Fruit fly (Drosophila melanogaster): ENCODE results near the gene jub.

The jub gene

DNA sequence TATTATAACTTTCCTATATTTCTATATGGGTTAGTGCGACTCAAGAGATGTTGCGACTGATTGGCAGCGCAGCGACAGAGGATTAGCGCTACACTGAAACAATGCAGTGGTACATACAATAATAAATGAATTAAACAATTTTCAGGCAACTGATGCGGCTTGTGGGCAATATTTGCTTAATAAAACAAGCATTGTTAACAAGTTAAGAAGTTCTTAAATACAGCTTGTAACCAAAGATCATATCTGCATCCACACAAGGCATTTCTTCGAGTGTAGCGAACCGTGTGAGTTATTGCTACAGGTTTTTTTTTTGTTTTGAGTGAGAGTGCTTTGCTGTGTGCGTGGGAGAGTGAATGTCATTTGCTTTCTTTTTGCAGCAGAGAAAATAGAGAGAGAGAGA lies 8.8 kb upstream of the jub start (continued):
- peak; percentile 39 for TF ChIP-seq tin (GFP tag; optimal IDR thresholded peaks at IDR 0.05)
- TF ChIP-seq Sox102F (GFP tag; optimal IDR thresholded peaks at IDR 0.05), result peak; percentile 90
- TF ChIP-seq Tbp (GFP tag; optimal IDR thresholded peaks at IDR 0.05), result no peak
- TF ChIP-seq CG17359 (tag; optimal IDR thresholded peaks at IDR 0.05), result peak; percentile 84
- peak; percentile 30; the same call in 1 of the 2 replicates for TF ChIP-seq CG9215 (GFP tag; IDR thresholded peaks at IDR 0.05)
- peak; percentile 70 for TF ChIP-seq ken (GFP tag; IDR thresholded peaks at IDR 0.05)
- TF ChIP-seq CG2199 (GFP tag; IDR thresholded peaks at IDR 0.05), result no peak
- peak; percentile 71 for TF ChIP-seq wor (GFP tag; IDR thresholded peaks at IDR 0.05)
- TF ChIP-seq Sry-β (GFP tag; optimal IDR thresholded peaks at IDR 0.05), result no peak
- peak; percentile 29 for TF ChIP-seq CG13296 (GFP tag; optimal IDR thresholded peaks at IDR 0.05)
- TF ChIP-seq pnt (GFP tag; optimal IDR thresholded peaks at IDR 0.05), result peak; percentile 59
- peak; percentile 56 for TF ChIP-seq CG3407 (GFP tag; optimal IDR thresholded peaks at IDR 0.05)
- TF ChIP-seq Dip2 (GFP tag; IDR thresholded peaks at IDR 0.05), result no peak
- TF ChIP-seq twi (tag; optimal IDR thresholded peaks at IDR 0.05), result no peak
- TF ChIP-seq fu2 (GFP tag; optimal IDR thresholded peaks at IDR 0.05), result peak; percentile 64
- peak; percentile 47 for TF ChIP-seq CG8281 (tag; optimal IDR thresholded peaks at IDR 0.05)
- TF ChIP-seq btn (GFP tag; optimal IDR thresholded peaks at IDR 0.05), result peak; percentile 52
- TF ChIP-seq wek (GFP tag; optimal IDR thresholded peaks at IDR 0.05), result no peak
- TF ChIP-seq luna (GFP tag; optimal IDR thresholded peaks at IDR 0.05), result no peak
- no peak for TF ChIP-seq Doc2 (GFP tag; IDR thresholded peaks at IDR 0.05)
- TF ChIP-seq insv (GFP tag; optimal IDR thresholded peaks at IDR 0.05), result no peak
- TF ChIP-seq Xbp1 (GFP tag; optimal IDR thresholded peaks at IDR 0.05), result peak; percentile 77
- TF ChIP-seq CG15011 (GFP tag; optimal IDR thresholded peaks at IDR 0.05), result peak; percentile 15
- TF ChIP-seq peb (GFP tag; IDR thresholded peaks at IDR 0.05), result peak; percentile 50; the same call in 1 of the 2 replicates
- peak; percentile 54 for TF ChIP-seq Dek (tag; optimal IDR thresholded peaks at IDR 0.05)
- TF ChIP-seq CG30403 (GFP tag; optimal IDR thresholded peaks at IDR 0.05), result peak; percentile 81
- peak; percentile 77 for TF ChIP-seq corto (GFP tag; optimal IDR thresholded peaks at IDR 0.05)
- no peak for TF ChIP-seq Stat92E (GFP tag; optimal IDR thresholded peaks at IDR 0.05)
- peak; percentile 29 for TF ChIP-seq vfl (GFP tag; optimal IDR thresholded peaks at IDR 0.05)
- TF ChIP-seq toy (GFP tag; IDR thresholded peaks at IDR 0.05), result no peak
- TF ChIP-seq CG10321 (GFP tag; IDR thresholded peaks at IDR 0.05), result 0 out of 2 replicates have a peak, but pooled peaks have one; percentile 24
- peak; percentile 79 for TF ChIP-seq CG32772 (GFP tag; IDR thresholded peaks at IDR 0.05)
- TF ChIP-seq CG4424 (GFP tag; optimal IDR thresholded peaks at IDR 0.05), result peak; percentile 76
- TF ChIP-seq CG11456 (GFP tag; IDR thresholded peaks at IDR 0.05), result peak; percentile 54; the same call in 1 of the 3 replicates
- TF ChIP-seq CG10543 (GFP tag; optimal IDR thresholded peaks at IDR 0.05), result peak; percentile 7
- peak; percentile 66 for TF ChIP-seq CG12769 (tag; optimal IDR thresholded peaks at IDR 0.05)
- TF ChIP-seq Oli (tag; optimal IDR thresholded peaks at IDR 0.05), result peak; percentile 81
- TF ChIP-seq CG9437 (GFP tag; optimal IDR thresholded peaks at IDR 0.05), result peak; percentile 49
- TF ChIP-seq ems (GFP tag; optimal IDR thresholded peaks at IDR 0.05), result peak; percentile 73
- peak; percentile 71 for TF ChIP-seq E2f1 (GFP tag; IDR thresholded peaks at IDR 0.05)
- TF ChIP-seq H2.0 (GFP tag; IDR thresholded peaks at IDR 0.05), result peak; percentile 80
- TF ChIP-seq D (optimal IDR thresholded peaks at IDR 0.05), result no peak
- TF ChIP-seq D (GFP tag; optimal IDR thresholded peaks at IDR 0.05), result peak; percentile 59
- TF ChIP-seq Awh (GFP tag; IDR thresholded peaks at IDR 0.05), result peak; percentile 82
- no peak for TF ChIP-seq CG6854 (GFP tag; optimal IDR thresholded peaks at IDR 0.05)
- TF ChIP-seq gcm (GFP tag; optimal IDR thresholded peaks at IDR 0.05), result peak; percentile 60
- peak; percentile 96 for TF ChIP-seq Med (GFP tag)
- peak; percentile 54 for TF ChIP-seq ab (GFP tag; optimal IDR thresholded peaks at IDR 0.05)
- peak; percentile 65; the same call in 2 of the 3 replicates for TF ChIP-seq CG2889 (GFP tag; IDR thresholded peaks at IDR 0.05)
- TF ChIP-seq hth (optimal IDR thresholded peaks at IDR 0.05), result no peak
- peak; percentile 78 for TF ChIP-seq CG12391 (tag; optimal IDR thresholded peaks at IDR 0.05)
- no peak for TF ChIP-seq amos (GFP tag; IDR thresholded peaks at IDR 0.05; ENCODE audit: partially characterized antibody)

All from whole organism, embryonic.